Worm (Caenorhabditis elegans) whole organism, L3 larva: ENCODE data around the gene nhr-56.
A peak's percentile ranks its signal among the peaks of the same experiment; 100 is the strongest.

ENCODE experiments used
- R02D3.7 ChIP-seq: fragments of 150-350 bp; optimal IDR thresholded peaks from 2 replicates; lab custom pipeline; 2014; ENCODE audit warnings: missing biosample characterization, missing genetic modification characterization
- aly-2 ChIP-seq: fragments of 150-350 bp; optimal IDR thresholded peaks from 2 replicates; lab custom pipeline; 2014; ENCODE audit warnings: missing biosample characterization, missing genetic modification characterization
- ama-1 ChIP-seq: fragments of 150-350 bp; optimal IDR thresholded peaks from 2 replicates; lab custom pipeline; 2018
- ceh-28 ChIP-seq: fragments of 150-350 bp; optimal IDR thresholded peaks from 2 replicates; lab custom pipeline; 2014; ENCODE audit warnings: missing biosample characterization, missing genetic modification reagents, missing genetic modification characterization
- ceh-82 ChIP-seq: fragments of 150-350 bp; optimal IDR thresholded peaks from 2 replicates; lab custom pipeline; 2014; ENCODE audit warnings: missing biosample characterization, missing genetic modification characterization
- ceh-9 ChIP-seq: sonication (generic microtip); optimal IDR thresholded peaks from 2 replicates; lab custom pipeline; 2018; ENCODE audit warnings: missing biosample characterization, missing genetic modification characterization
- daf-12 ChIP-seq: fragments of 150-350 bp; optimal IDR thresholded peaks from 2 replicates; lab custom pipeline; 2014; ENCODE audit warnings: missing biosample characterization, missing genetic modification reagents, missing genetic modification characterization
- egl-27 ChIP-seq: sonication (generic microtip); optimal IDR thresholded peaks from 4 replicates; lab custom pipeline; 2017; ENCODE audit warnings: missing biosample characterization, missing genetic modification reagents, missing genetic modification characterization
- egl-5 ChIP-seq: fragments of 150-350 bp; optimal IDR thresholded peaks from 2 replicates; lab custom pipeline; 2017; ENCODE audit warnings: missing biosample characterization, missing genetic modification reagents, missing genetic modification characterization, inconsistent platforms
- elt-1 ChIP-seq: fragments of 150-350 bp; optimal IDR thresholded peaks from 2 replicates; lab custom pipeline; 2014; ENCODE audit warnings: missing biosample characterization, missing genetic modification characterization
- elt-2 ChIP-seq: sonication (generic microtip); optimal IDR thresholded peaks from 2 replicates; lab custom pipeline; 2016; ENCODE audit warnings: missing genetic modification reagents, mild to moderate bottlenecking, missing genetic modification characterization, missing compliant biosample characterization
- eor-1 ChIP-seq, 2 experiments: fragments of 150-350 bp; optimal IDR thresholded peaks; 2 replicates each; lab custom pipeline; 2014 to 2018; ENCODE audit warnings: missing biosample characterization in 2 of 2, missing genetic modification characterization in 2 of 2
- fkh-10 ChIP-seq: sonication (generic microtip); optimal IDR thresholded peaks from 2 replicates; lab custom pipeline; 2017; ENCODE audit warnings: missing biosample characterization, missing genetic modification reagents, missing genetic modification characterization
- fkh-2 ChIP-seq: fragments of 150-350 bp; optimal IDR thresholded peaks from 2 replicates; lab custom pipeline; 2014; ENCODE audit warnings: missing biosample characterization, missing genetic modification reagents, missing genetic modification characterization
- fos-1 ChIP-seq: fragments of 150-350 bp; optimal IDR thresholded peaks from 2 replicates; lab custom pipeline; 2014; ENCODE audit warnings: missing biosample characterization, missing genetic modification characterization
- hmg-11 ChIP-seq: sonication (generic microtip); optimal IDR thresholded peaks from 2 replicates; lab custom pipeline; 2016; ENCODE audit warnings: missing genetic modification characterization, missing compliant biosample characterization
- jun-1 ChIP-seq: fragments of 150-350 bp; optimal IDR thresholded peaks from 2 replicates; lab custom pipeline; 2014; ENCODE audit warnings: missing biosample characterization, missing genetic modification reagents, missing genetic modification characterization
- lin-39 ChIP-seq: fragments of 150-350 bp; optimal IDR thresholded peaks from 2 replicates; lab custom pipeline; 2018; ENCODE audit warnings: missing biosample characterization, missing genetic modification reagents, missing genetic modification characterization
- lsy-12 ChIP-seq: sonication (generic microtip); optimal IDR thresholded peaks from 2 replicates; lab custom pipeline; 2016; ENCODE audit warnings: mild to moderate bottlenecking, missing genetic modification characterization, missing compliant biosample characterization
- mdl-1 ChIP-seq: fragments of 150-350 bp; optimal IDR thresholded peaks from 2 replicates; lab custom pipeline; 2014; ENCODE audit warnings: missing biosample characterization, missing genetic modification characterization
- nfya-1 ChIP-seq: sonication (generic microtip); optimal IDR thresholded peaks from 2 replicates; lab custom pipeline; 2017; ENCODE audit warnings: missing genetic modification characterization, mild to moderate bottlenecking, missing compliant biosample characterization, antibody characterized with exemption, moderate library complexity; ENCODE audit not compliant: insufficient read depth
- nhr-12 ChIP-seq: fragments of 150-350 bp; optimal IDR thresholded peaks from 2 replicates; lab custom pipeline; 2014; ENCODE audit warnings: missing biosample characterization, missing genetic modification characterization
- nhr-23 ChIP-seq: fragments of 150-350 bp; optimal IDR thresholded peaks from 2 replicates; lab custom pipeline; 2014; ENCODE audit warnings: missing biosample characterization, missing genetic modification reagents, missing genetic modification characterization
- nhr-237 ChIP-seq: fragments of 150-350 bp; optimal IDR thresholded peaks from 2 replicates; lab custom pipeline; 2014; ENCODE audit warnings: missing biosample characterization, missing genetic modification characterization
- nhr-25 ChIP-seq: sonication (generic microtip); optimal IDR thresholded peaks from 2 replicates; lab custom pipeline; 2017; ENCODE audit warnings: missing biosample characterization, missing genetic modification characterization
- nhr-43 ChIP-seq: sonication (generic microtip); optimal IDR thresholded peaks from 2 replicates; lab custom pipeline; 2016; ENCODE audit warnings: mild to moderate bottlenecking, missing genetic modification characterization, missing compliant biosample characterization; ENCODE audit not compliant: poor library complexity, severe bottlenecking
- nhr-67 ChIP-seq: fragments of 150-350 bp; optimal IDR thresholded peaks from 2 replicates; lab custom pipeline; 2014; ENCODE audit warnings: missing biosample characterization, missing genetic modification characterization
- nhr-76 ChIP-seq: fragments of 150-350 bp; sonication (generic microtip); optimal IDR thresholded peaks from 5 replicates; lab custom pipeline; 2014; ENCODE audit warnings: missing biosample characterization, missing genetic modification characterization
- nhr-77 ChIP-seq: fragments of 150-350 bp; optimal IDR thresholded peaks from 2 replicates; lab custom pipeline; 2014; ENCODE audit warnings: missing biosample characterization, missing genetic modification characterization
- pha-4 ChIP-seq: fragments of 150-350 bp; optimal IDR thresholded peaks from 2 replicates; lab custom pipeline; 2014; ENCODE audit warnings: missing biosample characterization, missing genetic modification reagents, missing genetic modification characterization
- pqm-1 ChIP-seq: fragments of 150-350 bp; optimal IDR thresholded peaks from 2 replicates; lab custom pipeline; 2017; ENCODE audit warnings: missing biosample characterization, missing genetic modification characterization, inconsistent platforms
- sea-2 ChIP-seq: fragments of 150-350 bp; sonication (generic microtip); optimal IDR thresholded peaks from 4 replicates; lab custom pipeline; 2014; ENCODE audit warnings: missing biosample characterization, missing genetic modification reagents, missing genetic modification characterization
- snpc-4 ChIP-seq: fragments of 150-350 bp; optimal IDR thresholded peaks from 2 replicates; lab custom pipeline; 2014; ENCODE audit warnings: missing biosample characterization, missing genetic modification characterization
- tbx-2 ChIP-seq: sonication (generic microtip); optimal IDR thresholded peaks from 2 replicates; lab custom pipeline; 2016; ENCODE audit warnings: mild to moderate bottlenecking, missing genetic modification characterization, missing compliant biosample characterization
- unc-39 ChIP-seq: sonication (generic microtip); optimal IDR thresholded peaks from 4 replicates; lab custom pipeline; 2017; ENCODE audit warnings: missing biosample characterization, missing genetic modification characterization
- ztf-11 ChIP-seq: fragments of 150-350 bp; optimal IDR thresholded peaks from 2 replicates; lab custom pipeline; 2014; ENCODE audit warnings: missing biosample characterization, missing genetic modification characterization
- ztf-4 ChIP-seq: fragments of 150-350 bp; optimal IDR thresholded peaks from 2 replicates; lab custom pipeline; 2014; ENCODE audit warnings: missing biosample characterization, missing genetic modification characterization

nhr-56 gene

ce11 chrV:2218803-2219202, at the start of gene nhr-56:
Gene nhr-56, plus strand, starts transcription at chrV:2219004.
- TF ChIP-seq ceh-9 (tag; lab: Kevin White, UChicago): no peak
- peak; percentile 56 for TF ChIP-seq pqm-1 (tag; lab: Kevin White, UChicago)
- peak; percentile 64 for TF ChIP-seq elt-2
- no peak for TF ChIP-seq ztf-11 (tag; lab: Kevin White, UChicago)
- no peak for TF ChIP-seq ztf-4 (tag; lab: Kevin White, UChicago)
- TF ChIP-seq jun-1 (tag; lab: Kevin White, UChicago): peak; percentile 5
- TF ChIP-seq egl-5 (tag; lab: Kevin White, UChicago): no peak
- no peak for TF ChIP-seq fos-1 (tag; lab: Kevin White, UChicago)
- TF ChIP-seq lin-39 (tag; lab: Kevin White, UChicago): no peak
- peak; percentile 14 for TF ChIP-seq nhr-43
- TF ChIP-seq nhr-23: peak; percentile 69
- TF ChIP-seq snpc-4 (tag; lab: Kevin White, UChicago): no peak
- no peak for TF ChIP-seq daf-12 (tag; lab: Kevin White, UChicago)
- TF ChIP-seq nfya-1 (tag; lab: Kevin White, UChicago): peak; percentile 16
- no peak for TF ChIP-seq nhr-25 (tag; lab: Kevin White, UChicago)
- no peak for TF ChIP-seq nhr-237 (tag; lab: Kevin White, UChicago)
- TF ChIP-seq fkh-10 (GFP tag; lab: Kevin White, UChicago): no peak
- TF ChIP-seq eor-1 (tag; optimal IDR thresholded peaks at IDR 0.05; lab: Kevin White, UChicago): no peak
- TF ChIP-seq ama-1 (lab: Kevin White, UChicago): no peak
- TF ChIP-seq nhr-77 (tag; lab: Kevin White, UChicago): no peak
- TF ChIP-seq unc-39 (tag; lab: Kevin White, UChicago): no peak
- TF ChIP-seq pha-4 (tag; lab: Kevin White, UChicago): peak; percentile 98
- no peak for TF ChIP-seq nhr-12 (tag; lab: Kevin White, UChicago)

ce11 chrV:2174465-2174864, 44.3 kb upstream of the nhr-56 start:
- TF ChIP-seq fkh-2 (tag; lab: Kevin White, UChicago) (no peak), tbx-2 (tag; lab: Kevin White, UChicago) (no peak), eor-1 (tag; optimal IDR thresholded peaks at IDR 0.05; lab: Kevin White, UChicago) (no peak), nhr-76 (tag; lab: Kevin White, UChicago) (no peak), sea-2 (GFP tag; lab: Kevin White, UChicago) (no peak), ceh-9 (tag; lab: Kevin White, UChicago) (no peak), pqm-1 (tag; lab: Kevin White, UChicago) (no peak), snpc-4 (tag; lab: Kevin White, UChicago) (no peak)

- TF ChIP-seq elt-1: no peak
- no peak for TF ChIP-seq R02D3.7 (tag; lab: Kevin White, UChicago)
- no peak for TF ChIP-seq nhr-237 (tag; lab: Kevin White, UChicago)
- no peak for TF ChIP-seq fkh-2 (tag; lab: Kevin White, UChicago)
- no peak for TF ChIP-seq nhr-67 (tag; lab: Kevin White, UChicago)
- TF ChIP-seq hmg-11 (tag; lab: Kevin White, UChicago): no peak
- no peak for TF ChIP-seq tbx-2 (tag; lab: Kevin White, UChicago)
- TF ChIP-seq jun-1 (tag; lab: Kevin White, UChicago): no peak
- TF ChIP-seq mdl-1 (tag; lab: Kevin White, UChicago): no peak
- TF ChIP-seq ceh-82: no peak
- TF ChIP-seq pqm-1 (tag; lab: Kevin White, UChicago): no peak
- no peak for TF ChIP-seq nhr-12 (tag; lab: Kevin White, UChicago)
- TF ChIP-seq ama-1 (lab: Kevin White, UChicago): no peak
These were observed 43.6 kb upstream of the nhr-56 start, which contains the start of gene C45H4.18 for ce11 chrV:2175242-2175641. Gene C45H4.18, plus strand, starts transcription at chrV:2175542.

- TF ChIP-seq lin-39 (tag; lab: Kevin White, UChicago): no peak
- TF ChIP-seq nfya-1 (tag; lab: Kevin White, UChicago): no peak
- TF ChIP-seq nhr-43: no peak
- TF ChIP-seq daf-12 (tag; lab: Kevin White, UChicago): no peak
- TF ChIP-seq nhr-25 (tag; lab: Kevin White, UChicago): no peak
- no peak for TF ChIP-seq aly-2 (tag; lab: Kevin White, UChicago)
- TF ChIP-seq egl-27 (tag; lab: Kevin White, UChicago): no peak
- TF ChIP-seq ztf-4 (tag; lab: Kevin White, UChicago): no peak
- no peak for TF ChIP-seq nhr-76 (tag; lab: Kevin White, UChicago)
- no peak for TF ChIP-seq lsy-12 (tag; lab: Kevin White, UChicago)
- TF ChIP-seq elt-2: no peak
- no peak for TF ChIP-seq ceh-28
These were observed 41.5 kb upstream of the nhr-56 start, which contains the start of gene srbc-17 for ce11 chrV:2177307-2177764. Gene srbc-17, plus strand, starts transcription at chrV:2177714.
